Worm (Caenorhabditis elegans): ENCODE data around the gene ZK507.1.
A peak's percentile ranks its signal among the peaks of the same experiment; 100 is the strongest.

Gene ZK507.1

ce11 chrIII:9125789-9126304 lies 24.7 kb upstream of the ZK507.1 start, which contains the start of gene sec-16A.1 (continued):
- TF ChIP-seq snpc-4 (tag; optimal IDR thresholded peaks at IDR 0.05) (no peak), skn-1 (tag; optimal IDR thresholded peaks at IDR 0.05) (no peak), xbp-1 (tag; optimal IDR thresholded peaks at IDR 0.05) (peak; percentile 22), unc-62 (GFP tag; optimal IDR thresholded peaks at IDR 0.05) (no peak), nhr-76 (tag; optimal IDR thresholded peaks at IDR 0.05) (no peak), nhr-19 (GFP tag; conservative IDR thresholded peaks at IDR 0.05) (no peak), nhr-77 (tag; optimal IDR thresholded peaks at IDR 0.05) (no peak), nhr-90 (tag; optimal IDR thresholded peaks at IDR 0.05; ENCODE audit: poor library complexity) (no peak), efl-3 (GFP tag; optimal IDR thresholded peaks at IDR 0.05) (no peak), mep-1 (tag; optimal IDR thresholded peaks at IDR 0.05) (no peak), ceh-88 (GFP tag; IDR thresholded peaks at IDR 0.05) (no peak), unc-98 (GFP tag; IDR thresholded peaks at IDR 0.05) (no peak), rnt-1 (tag; optimal IDR thresholded peaks at IDR 0.05) (peak; percentile 18), mab-9 (GFP tag; IDR thresholded peaks at IDR 0.05) (no peak), sup-37 (GFP tag; optimal IDR thresholded peaks at IDR 0.05) (no peak), lin-35 (GFP tag; optimal IDR thresholded peaks at IDR 0.05) (peak; percentile 34 to 66), fkh-8 (tag; optimal IDR thresholded peaks at IDR 0.05) (no peak), aha-1 (tag; optimal IDR thresholded peaks at IDR 0.05) (no peak), ama-1 (optimal IDR thresholded peaks at IDR 0.05) (no peak), nhr-85 (tag) (peak; percentile 4), isw-1 (GFP tag; IDR thresholded peaks at IDR 0.05) (no peak), lir-3 (tag; optimal IDR thresholded peaks at IDR 0.05; ENCODE audit: poor library complexity) (no peak), hlh-4 (tag; optimal IDR thresholded peaks at IDR 0.05) (no peak), nhr-47 (tag; optimal IDR thresholded peaks at IDR 0.05) (no peak), elt-2 (tag; optimal IDR thresholded peaks at IDR 0.05) (no peak), pqm-1 (tag; optimal IDR thresholded peaks at IDR 0.05) (no peak), nhr-11 (tag; optimal IDR thresholded peaks at IDR 0.05) (no peak), lin-13 (GFP tag; optimal IDR thresholded peaks at IDR 0.05) (no peak), fos-1 (tag; optimal IDR thresholded peaks at IDR 0.05) (no peak), blmp-1 (tag; optimal IDR thresholded peaks at IDR 0.05) (peak; percentile 92), pax-3 (tag; optimal IDR thresholded peaks at IDR 0.05) (no peak), ztf-4 (tag; optimal IDR thresholded peaks at IDR 0.05) (no peak), ceh-82 (tag; optimal IDR thresholded peaks at IDR 0.05) (peak in 1 of 3 experiments; percentile 18), ztf-11 (tag; optimal IDR thresholded peaks at IDR 0.05) (no peak), zag-1 (tag; optimal IDR thresholded peaks at IDR 0.05) (no peak), vab-15 (tag; optimal IDR thresholded peaks at IDR 0.05) (no peak), nhr-71 (tag; optimal IDR thresholded peaks at IDR 0.05) (no peak), nhr-20 (tag; optimal IDR thresholded peaks at IDR 0.05) (peak; percentile 43), mdl-1 (tag; optimal IDR thresholded peaks at IDR 0.05) (no peak), aly-2 (tag; optimal IDR thresholded peaks at IDR 0.05) (no peak), efl-1 (optimal IDR thresholded peaks at IDR 0.05) (peak; percentile 43 to 61), efl-1 (GFP tag; optimal IDR thresholded peaks at IDR 0.05 in 1 of 2) (peak; percentile 54 to 96), hlh-17 (GFP tag; optimal IDR thresholded peaks at IDR 0.05; ENCODE audit: borderline replicate concordance) (no peak), nhr-28 (tag; optimal IDR thresholded peaks at IDR 0.05) (no peak), grh-1 (GFP tag; IDR thresholded peaks at IDR 0.05) (0 out of 2 replicates have a peak, but pooled peaks have one; percentile 10), irx-1 (tag; optimal IDR thresholded peaks at IDR 0.05) (no peak), C16A3.4 (tag; optimal IDR thresholded peaks at IDR 0.05) (no peak), ces-1 (GFP tag; optimal IDR thresholded peaks at IDR 0.05) (no peak), lin-15B (tag; optimal IDR thresholded peaks at IDR 0.05) (peak; percentile 1), hpl-2 (GFP tag; optimal IDR thresholded peaks at IDR 0.05) (no peak), C04F5.9 (tag; optimal IDR thresholded peaks at IDR 0.05) (no peak), snu-23 (GFP tag; optimal IDR thresholded peaks at IDR 0.05) (peak; percentile 52), lin-14 (GFP tag; optimal IDR thresholded peaks at IDR 0.05) (peak; percentile 32), fkh-10 (GFP tag; optimal IDR thresholded peaks at IDR 0.05) (no peak)

Data from whole organism, L1 larva.